Worm (Caenorhabditis elegans): ENCODE measurements around the gene W02B12.11.

W02B12.11 gene

DNA sequence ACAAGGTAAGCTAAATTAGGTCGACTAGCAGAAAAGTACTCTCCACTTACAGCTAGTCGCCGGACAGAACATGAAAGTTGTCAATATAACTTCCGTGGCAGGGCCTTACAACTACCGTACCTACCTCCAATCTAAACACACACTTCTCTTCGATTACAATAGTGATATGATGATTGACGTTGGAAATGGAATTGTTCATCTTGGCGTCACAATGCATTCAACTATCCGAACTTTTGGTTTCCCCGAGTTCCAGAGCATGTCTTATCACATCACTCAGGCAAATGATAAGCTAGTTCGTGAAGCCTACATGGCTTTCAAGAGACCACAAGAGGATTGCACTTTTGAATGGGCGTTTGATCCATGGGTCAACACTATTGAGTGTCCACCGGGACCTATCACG, 46.3 kb upstream of the W02B12.11 start:
- no peak for TF ChIP-seq ces-1 (GFP tag; optimal IDR thresholded peaks at IDR 0.05)
- TF ChIP-seq lin-13 (tag; optimal IDR thresholded peaks at IDR 0.05): no peak
- no peak for TF ChIP-seq zip-8 (tag; optimal IDR thresholded peaks at IDR 0.05)
- no peak for TF ChIP-seq unc-62 (GFP tag; optimal IDR thresholded peaks at IDR 0.05)
- TF ChIP-seq ceh-43 (GFP tag; optimal IDR thresholded peaks at IDR 0.05): no peak
- no peak for TF ChIP-seq unc-39 (tag; optimal IDR thresholded peaks at IDR 0.05)
- TF ChIP-seq M03D4.4 (tag; optimal IDR thresholded peaks at IDR 0.05): no peak
- TF ChIP-seq bed-3 (GFP tag; optimal IDR thresholded peaks at IDR 0.05): no peak
- TF ChIP-seq ceh-83 (GFP tag; optimal IDR thresholded peaks at IDR 0.05): no peak

DNA sequence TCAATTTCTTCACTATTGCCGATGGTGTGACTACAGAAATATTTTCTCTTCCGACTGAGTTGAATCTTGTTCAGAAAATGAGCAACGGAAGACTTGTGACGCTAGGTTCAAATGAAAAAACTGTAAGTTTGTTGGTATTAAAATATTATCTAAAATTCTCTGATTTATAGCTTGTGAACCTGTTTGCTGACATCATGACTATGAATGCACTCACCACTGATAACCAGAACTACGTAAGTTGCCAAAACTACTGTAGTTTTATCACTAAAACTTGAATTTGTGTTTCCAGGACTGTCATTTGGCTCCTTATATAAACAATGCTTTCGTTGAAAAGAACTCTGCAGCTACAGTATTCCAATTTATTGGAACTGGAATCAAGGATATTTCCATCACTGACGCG, 45.1 kb upstream of the W02B12.11 start:
- TF ChIP-seq blmp-1 (tag; optimal IDR thresholded peaks at IDR 0.05) (no peak), nhr-2 (tag; optimal IDR thresholded peaks at IDR 0.05) (no peak), unc-120 (tag; optimal IDR thresholded peaks at IDR 0.05; ENCODE audit: poor library complexity, severe bottlenecking) (no peak), flh-1 (GFP tag; optimal IDR thresholded peaks at IDR 0.05) (no peak), sptf-1 (tag; optimal IDR thresholded peaks at IDR 0.05) (no peak), bed-3 (GFP tag; optimal IDR thresholded peaks at IDR 0.05) (no peak), mab-5 (tag; optimal IDR thresholded peaks at IDR 0.05) (no peak), cnd-1 (tag; optimal IDR thresholded peaks at IDR 0.05) (no peak), hlh-1 (tag; optimal IDR thresholded peaks at IDR 0.05) (no peak), pha-4 (tag; optimal IDR thresholded peaks at IDR 0.05) (no peak), nhr-76 (tag; optimal IDR thresholded peaks at IDR 0.05) (no peak), ceh-83 (GFP tag; optimal IDR thresholded peaks at IDR 0.05) (no peak), nhr-28 (tag; optimal IDR thresholded peaks at IDR 0.05) (no peak), zip-8 (tag; optimal IDR thresholded peaks at IDR 0.05) (no peak), lsy-2 (tag; optimal IDR thresholded peaks at IDR 0.05) (no peak), nhr-237 (tag; optimal IDR thresholded peaks at IDR 0.05) (no peak), ceh-39 (tag; optimal IDR thresholded peaks at IDR 0.05) (no peak), lin-13 (tag; optimal IDR thresholded peaks at IDR 0.05) (no peak), snpc-4 (tag; optimal IDR thresholded peaks at IDR 0.05) (no peak)

DNA sequence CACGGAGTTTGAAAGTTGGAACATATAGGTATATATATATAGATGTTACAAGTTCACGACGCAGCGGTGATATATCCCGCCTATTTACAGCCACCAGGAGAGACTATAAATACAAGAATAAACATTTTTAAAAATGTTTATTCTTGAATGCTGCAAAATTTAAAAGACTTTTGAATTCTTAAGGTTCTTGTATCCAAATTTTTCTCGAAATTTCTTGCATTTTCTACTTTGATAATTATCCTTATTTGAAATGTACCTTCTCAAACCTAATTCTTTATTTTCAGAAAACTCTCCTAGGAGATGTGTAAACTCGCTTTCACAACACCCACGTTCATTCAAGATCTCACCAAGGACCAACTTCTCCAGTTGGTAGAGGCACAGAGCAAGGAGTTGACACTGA, 42.1 kb upstream of the W02B12.11 start, which contains the start of gene C05D12.4:
Gene C05D12.4 (plus strand): TSS at position 301 of the 400 bp plus-strand sequence.
- no peak for TF ChIP-seq ceh-39 (tag; optimal IDR thresholded peaks at IDR 0.05)
- no peak for TF ChIP-seq sem-2 (GFP tag; optimal IDR thresholded peaks at IDR 0.05)
- no peak for TF ChIP-seq tbx-8 (GFP tag; optimal IDR thresholded peaks at IDR 0.05)
- no peak for TF ChIP-seq M03D4.4 (tag; optimal IDR thresholded peaks at IDR 0.05)
- no peak for TF ChIP-seq ces-1 (GFP tag; optimal IDR thresholded peaks at IDR 0.05)

DNA sequence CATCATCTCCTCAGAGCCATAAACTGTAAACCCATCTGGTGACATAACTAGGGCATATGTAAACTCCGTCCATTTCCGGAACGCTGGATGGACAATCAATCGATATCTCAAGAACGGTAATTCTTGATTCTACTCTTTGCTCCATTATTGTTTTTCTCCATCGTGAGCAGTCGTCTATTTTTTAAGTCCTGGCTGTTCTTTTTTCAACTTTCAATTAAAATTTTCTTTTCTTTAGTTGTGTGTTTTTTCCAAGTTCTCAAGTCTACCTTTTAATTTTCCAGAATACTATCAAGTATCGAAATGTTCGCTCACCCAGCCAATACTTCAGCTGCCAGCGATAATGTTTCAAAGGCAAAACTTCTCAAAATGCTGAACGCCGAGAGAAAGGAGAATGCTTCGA, 39.7 kb upstream of the W02B12.11 start, which contains the start of gene C05D12.5:
Gene C05D12.5 (plus strand): TSS at position 301 of the 400 bp plus-strand sequence.
- TF ChIP-seq ztf-11 (tag; optimal IDR thresholded peaks at IDR 0.05): no peak
- TF ChIP-seq lin-13 (tag; optimal IDR thresholded peaks at IDR 0.05): no peak
- no peak for TF ChIP-seq nhr-76 (tag; optimal IDR thresholded peaks at IDR 0.05)
- no peak for TF ChIP-seq cnd-1 (tag; optimal IDR thresholded peaks at IDR 0.05)
- no peak for TF ChIP-seq hlh-1 (tag; optimal IDR thresholded peaks at IDR 0.05)
- TF ChIP-seq unc-39 (tag; optimal IDR thresholded peaks at IDR 0.05): no peak
- no peak for TF ChIP-seq ceh-39 (tag; optimal IDR thresholded peaks at IDR 0.05)
- no peak for TF ChIP-seq bed-3 (GFP tag; optimal IDR thresholded peaks at IDR 0.05)
- no peak for TF ChIP-seq ces-1 (GFP tag; optimal IDR thresholded peaks at IDR 0.05)
- TF ChIP-seq mab-5 (tag; optimal IDR thresholded peaks at IDR 0.05): no peak
- no peak for TF ChIP-seq flh-1 (GFP tag; optimal IDR thresholded peaks at IDR 0.05)

DNA sequence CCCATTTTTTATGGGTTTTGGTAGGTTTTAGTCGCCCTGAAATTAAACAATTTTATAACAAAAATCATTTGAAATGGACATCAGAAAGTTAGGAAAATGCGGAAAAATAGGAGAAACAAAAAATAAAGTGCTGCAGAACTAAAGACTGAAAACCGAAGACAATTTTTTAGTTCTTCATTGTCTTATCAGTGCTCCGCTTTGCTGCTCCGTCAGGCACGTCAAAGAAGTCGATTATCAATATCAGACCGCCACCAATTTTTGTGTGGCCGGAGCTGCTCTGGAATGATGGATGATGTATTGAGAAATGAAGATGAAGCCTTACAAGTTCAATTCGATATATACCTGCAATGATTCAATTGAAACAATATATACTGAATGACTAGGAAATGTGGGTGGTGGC, 35.2 kb upstream of the W02B12.11 start, which contains the start of gene vha-6:
Gene vha-6 (minus strand): TSS at position 36 of the 400 bp plus-strand sequence.
- no peak for TF ChIP-seq ztf-11 (tag; optimal IDR thresholded peaks at IDR 0.05)
- no peak for TF ChIP-seq mep-1 (tag; optimal IDR thresholded peaks at IDR 0.05)
- no peak for TF ChIP-seq nhr-237 (tag; optimal IDR thresholded peaks at IDR 0.05)
- no peak for TF ChIP-seq ham-2 (GFP tag; optimal IDR thresholded peaks at IDR 0.05)
- TF ChIP-seq flh-1 (GFP tag; optimal IDR thresholded peaks at IDR 0.05): no peak
- no peak for TF ChIP-seq snpc-4 (tag; optimal IDR thresholded peaks at IDR 0.05)
- no peak for TF ChIP-seq ceh-39 (tag; optimal IDR thresholded peaks at IDR 0.05)
- TF ChIP-seq zip-8 (tag; optimal IDR thresholded peaks at IDR 0.05): no peak
- no peak for TF ChIP-seq nhr-12 (tag; optimal IDR thresholded peaks at IDR 0.05)
- TF ChIP-seq blmp-1 (tag; optimal IDR thresholded peaks at IDR 0.05): no peak
- TF ChIP-seq unc-62 (GFP tag; optimal IDR thresholded peaks at IDR 0.05): no peak
- no peak for TF ChIP-seq lin-32 (GFP tag; optimal IDR thresholded peaks at IDR 0.05)
